Worm (Caenorhabditis elegans) whole organism, early embryonic: Measurements from ENCODE around the gene H34I24.1.

ENCODE experiments used
- F13C5.2 ChIP-seq: sonication (generic microtip); optimal IDR thresholded peaks from 2 replicates; lab custom pipeline; 2017; ENCODE audit warnings: mild to moderate bottlenecking, missing genetic modification characterization, inconsistent platforms, missing compliant biosample characterization
- aly-1 ChIP-seq: sonication (generic microtip); optimal IDR thresholded peaks from 2 replicates; lab custom pipeline; 2016; ENCODE audit warnings: missing genetic modification characterization, missing compliant biosample characterization
- ama-1 ChIP-seq: fragments of 150-350 bp; optimal IDR thresholded peaks from 2 replicates; lab custom pipeline; 2014
- ceh-13 ChIP-seq: fragments of 200-800 bp; sonication (Bioruptor generic); optimal IDR thresholded peaks from 2 replicates; lab custom pipeline; 2018; ENCODE audit warnings: mild to moderate bottlenecking, missing genetic modification characterization, missing compliant biosample characterization
- ceh-36 ChIP-seq: sonication (generic microtip); optimal IDR thresholded peaks from 2 replicates; lab custom pipeline; 2016; ENCODE audit warnings: missing genetic modification characterization, inconsistent platforms, missing compliant biosample characterization
- ets-7 ChIP-seq: sonication (generic microtip); optimal IDR thresholded peaks from 2 replicates; lab custom pipeline; 2016; ENCODE audit warnings: missing genotype, missing genetic modification characterization, missing compliant biosample characterization
- flt-1 ChIP-seq: fragments of 200-800 bp; sonication (Bioruptor generic); IDR thresholded peaks from 2 replicates; pipeline ENCODE4 v1.3.6; 2022; ENCODE audit warnings: missing genetic modification characterization, missing compliant biosample characterization
- hmbx-1 ChIP-seq: sonication (generic microtip); optimal IDR thresholded peaks from 2 replicates; lab custom pipeline; 2016; ENCODE audit warnings: mild to moderate bottlenecking, missing genetic modification characterization, missing compliant biosample characterization
- hmg-4 ChIP-seq: fragments of 200-800 bp; sonication (Bioruptor generic); optimal IDR thresholded peaks from 2 replicates; lab custom pipeline; 2018; ENCODE audit warnings: mild to moderate bottlenecking, missing genetic modification characterization, missing compliant biosample characterization
- hnd-1 ChIP-seq: sonication (generic microtip); optimal IDR thresholded peaks from 2 replicates; lab custom pipeline; 2016; ENCODE audit warnings: missing genetic modification characterization, missing compliant biosample characterization
- scrt-1 ChIP-seq: fragments of 200-800 bp; sonication (Bioruptor generic); IDR thresholded peaks from 2 replicates; pipeline ENCODE4 v1.3.6; 2022; ENCODE audit warnings: missing genetic modification characterization, missing compliant biosample characterization
- tbx-11 ChIP-seq: fragments of 200-800 bp; sonication (Bioruptor generic); IDR thresholded peaks from 2 replicates; pipeline ENCODE4 v1.3.6; 2022; ENCODE audit warnings: missing genetic modification characterization, missing compliant biosample characterization
- tra-4 ChIP-seq: sonication (generic microtip); optimal IDR thresholded peaks from 2 replicates; lab custom pipeline; 2017; ENCODE audit warnings: missing genetic modification characterization, missing compliant biosample characterization

DNA sequence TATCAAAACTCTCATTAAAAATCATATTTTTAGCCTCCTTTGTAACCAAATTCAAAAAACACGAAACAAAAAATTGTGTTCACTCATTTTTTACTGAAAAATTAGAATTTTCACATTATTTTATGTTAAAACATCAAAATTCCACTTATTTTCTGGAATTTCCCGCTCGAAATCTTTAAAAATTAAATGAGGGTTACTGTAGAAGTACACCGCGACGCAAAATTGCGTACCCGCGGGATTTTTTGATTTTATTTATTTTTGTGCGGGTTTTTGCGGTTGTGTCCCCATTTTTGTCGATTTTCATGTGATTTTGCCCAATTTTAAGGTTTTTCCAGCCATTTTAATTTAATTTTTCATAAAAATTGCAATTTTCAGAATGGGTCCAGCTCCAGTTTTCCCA, 11.5 kb downstream of the H34I24.1 start:
- TF ChIP-seq flt-1 (GFP tag; lab: Robert Waterston, UW) (no peak), ama-1 (no peak), hmg-4 (no peak), ceh-13 (GFP tag; lab: Kevin White, UChicago) (no peak), tbx-11 (GFP tag; lab: Robert Waterston, UW) (no peak), aly-1 (tag; lab: Kevin White, UChicago) (no peak), ets-7 (tag; lab: Kevin White, UChicago) (no peak), hmbx-1 (tag; lab: Kevin White, UChicago) (no peak), F13C5.2 (tag; lab: Kevin White, UChicago) (no peak), ceh-36 (no peak), tra-4 (tag; lab: Kevin White, UChicago) (no peak), scrt-1 (GFP tag; lab: Robert Waterston, UW) (no peak), hnd-1 (tag; lab: Kevin White, UChicago) (no peak)
